Worm (Caenorhabditis elegans): ENCODE data around the gene gcn-2.

DNA sequence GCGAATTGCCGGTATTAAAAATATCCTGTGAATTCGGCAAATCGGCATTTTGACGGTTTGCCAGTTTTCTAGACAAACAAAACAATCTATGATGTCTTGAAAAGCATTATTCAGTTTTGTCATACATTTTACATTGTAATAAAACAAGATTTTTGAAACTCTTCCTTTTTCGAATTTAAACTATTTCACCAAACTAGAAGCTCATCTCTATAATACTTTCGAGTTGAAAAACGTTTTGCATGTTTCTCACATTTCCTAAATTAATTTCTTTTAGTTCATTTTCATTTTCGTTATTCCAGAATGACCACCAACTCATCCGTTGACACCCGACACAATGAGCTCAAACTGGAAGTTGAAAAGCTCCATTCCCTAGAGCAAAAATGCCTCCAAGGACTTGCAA, 45.6 kb downstream of the gcn-2 start, which contains the start of gene F29C12.6:
- no peak for TF ChIP-seq unc-55 (GFP tag; optimal IDR thresholded peaks at IDR 0.05)
- no peak for TF ChIP-seq ceh-82 (tag; optimal IDR thresholded peaks at IDR 0.05)
- TF ChIP-seq skn-1 (tag; optimal IDR thresholded peaks at IDR 0.05) = no peak
- TF ChIP-seq nhr-77 (tag; optimal IDR thresholded peaks at IDR 0.05) = no peak
- no peak for TF ChIP-seq nhr-6 (tag; optimal IDR thresholded peaks at IDR 0.05)
- TF ChIP-seq ZK546.5 (tag; optimal IDR thresholded peaks at IDR 0.05) = no peak
- no peak for TF ChIP-seq unc-62 (GFP tag; optimal IDR thresholded peaks at IDR 0.05)
- no peak for TF ChIP-seq F13H6.1 (tag; optimal IDR thresholded peaks at IDR 0.05)
- TF ChIP-seq ztf-11 (tag; optimal IDR thresholded peaks at IDR 0.05) = no peak
- no peak for TF ChIP-seq elt-3 (tag; optimal IDR thresholded peaks at IDR 0.05)
- no peak for TF ChIP-seq lin-13 (GFP tag; optimal IDR thresholded peaks at IDR 0.05)
- TF ChIP-seq nhr-10 (tag; optimal IDR thresholded peaks at IDR 0.05) = no peak
- no peak for TF ChIP-seq nhr-11 (tag; optimal IDR thresholded peaks at IDR 0.05)

Data from whole organism, L2 larva.